Worm (Caenorhabditis elegans) whole organism, L3 larva: ENCODE results near the gene C07E3.8.

ENCODE experiments used
- R02D3.7 ChIP-seq: fragments of 150-350 bp; optimal IDR thresholded peaks from 2 replicates; lab custom pipeline; 2014; ENCODE audit warnings: missing biosample characterization, missing genetic modification characterization
- ZK546.5 ChIP-seq: sonication (generic microtip); optimal IDR thresholded peaks from 2 replicates; lab custom pipeline; 2017; ENCODE audit warnings: missing biosample characterization, missing genetic modification characterization
- aly-2 ChIP-seq: fragments of 150-350 bp; optimal IDR thresholded peaks from 2 replicates; lab custom pipeline; 2014; ENCODE audit warnings: missing biosample characterization, missing genetic modification characterization
- ceh-16 ChIP-seq: sonication (generic microtip); optimal IDR thresholded peaks from 2 replicates; lab custom pipeline; 2017; ENCODE audit warnings: missing biosample characterization, missing genetic modification characterization
- ceh-82 ChIP-seq: fragments of 150-350 bp; optimal IDR thresholded peaks from 2 replicates; lab custom pipeline; 2014; ENCODE audit warnings: missing biosample characterization, missing genetic modification characterization
- ceh-9 ChIP-seq: sonication (generic microtip); optimal IDR thresholded peaks from 2 replicates; lab custom pipeline; 2018; ENCODE audit warnings: missing biosample characterization, missing genetic modification characterization
- daf-12 ChIP-seq: fragments of 150-350 bp; optimal IDR thresholded peaks from 2 replicates; lab custom pipeline; 2014; ENCODE audit warnings: missing biosample characterization, missing genetic modification reagents, missing genetic modification characterization
- elt-1 ChIP-seq: fragments of 150-350 bp; optimal IDR thresholded peaks from 2 replicates; lab custom pipeline; 2014; ENCODE audit warnings: missing biosample characterization, missing genetic modification characterization
- elt-2 ChIP-seq: sonication (generic microtip); optimal IDR thresholded peaks from 2 replicates; lab custom pipeline; 2016; ENCODE audit warnings: missing genetic modification reagents, mild to moderate bottlenecking, missing genetic modification characterization, missing compliant biosample characterization
- eor-1 ChIP-seq, 2 experiments: fragments of 150-350 bp; optimal IDR thresholded peaks; 2 replicates each; lab custom pipeline; 2014 to 2018; ENCODE audit warnings: missing biosample characterization in 2 of 2, missing genetic modification characterization in 2 of 2
- fkh-10 ChIP-seq: sonication (generic microtip); optimal IDR thresholded peaks from 2 replicates; lab custom pipeline; 2017; ENCODE audit warnings: missing biosample characterization, missing genetic modification reagents, missing genetic modification characterization
- fkh-2 ChIP-seq: fragments of 150-350 bp; optimal IDR thresholded peaks from 2 replicates; lab custom pipeline; 2014; ENCODE audit warnings: missing biosample characterization, missing genetic modification reagents, missing genetic modification characterization
- hmg-11 ChIP-seq: sonication (generic microtip); optimal IDR thresholded peaks from 2 replicates; lab custom pipeline; 2016; ENCODE audit warnings: missing genetic modification characterization, missing compliant biosample characterization
- jun-1 ChIP-seq: fragments of 150-350 bp; optimal IDR thresholded peaks from 2 replicates; lab custom pipeline; 2014; ENCODE audit warnings: missing biosample characterization, missing genetic modification reagents, missing genetic modification characterization
- lin-15B ChIP-seq: fragments of 150-350 bp; optimal IDR thresholded peaks from 2 replicates; lab custom pipeline; 2014; ENCODE audit warnings: missing biosample characterization, missing genetic modification characterization
- lin-39 ChIP-seq: fragments of 150-350 bp; optimal IDR thresholded peaks from 2 replicates; lab custom pipeline; 2018; ENCODE audit warnings: missing biosample characterization, missing genetic modification reagents, missing genetic modification characterization
- lsy-12 ChIP-seq: sonication (generic microtip); optimal IDR thresholded peaks from 2 replicates; lab custom pipeline; 2016; ENCODE audit warnings: mild to moderate bottlenecking, missing genetic modification characterization, missing compliant biosample characterization
- mdl-1 ChIP-seq: fragments of 150-350 bp; optimal IDR thresholded peaks from 2 replicates; lab custom pipeline; 2014; ENCODE audit warnings: missing biosample characterization, missing genetic modification characterization
- mml-1 ChIP-seq: fragments of 150-350 bp; sonication (generic microtip); optimal IDR thresholded peaks from 3 replicates; lab custom pipeline; 2014; ENCODE audit warnings: missing biosample characterization, missing genetic modification characterization
- nfya-1 ChIP-seq: sonication (generic microtip); optimal IDR thresholded peaks from 2 replicates; lab custom pipeline; 2017; ENCODE audit warnings: missing genetic modification characterization, mild to moderate bottlenecking, missing compliant biosample characterization, antibody characterized with exemption, moderate library complexity; ENCODE audit not compliant: insufficient read depth
- nhr-12 ChIP-seq: fragments of 150-350 bp; optimal IDR thresholded peaks from 2 replicates; lab custom pipeline; 2014; ENCODE audit warnings: missing biosample characterization, missing genetic modification characterization
- nhr-23 ChIP-seq: fragments of 150-350 bp; optimal IDR thresholded peaks from 2 replicates; lab custom pipeline; 2014; ENCODE audit warnings: missing biosample characterization, missing genetic modification reagents, missing genetic modification characterization
- nhr-25 ChIP-seq: sonication (generic microtip); optimal IDR thresholded peaks from 2 replicates; lab custom pipeline; 2017; ENCODE audit warnings: missing biosample characterization, missing genetic modification characterization
- nhr-28 ChIP-seq: fragments of 150-350 bp; optimal IDR thresholded peaks from 2 replicates; lab custom pipeline; 2014; ENCODE audit warnings: missing biosample characterization, missing genetic modification characterization
- nhr-43 ChIP-seq: sonication (generic microtip); optimal IDR thresholded peaks from 2 replicates; lab custom pipeline; 2016; ENCODE audit warnings: mild to moderate bottlenecking, missing genetic modification characterization, missing compliant biosample characterization; ENCODE audit not compliant: poor library complexity, severe bottlenecking
- nhr-77 ChIP-seq: fragments of 150-350 bp; optimal IDR thresholded peaks from 2 replicates; lab custom pipeline; 2014; ENCODE audit warnings: missing biosample characterization, missing genetic modification characterization
- pha-4 ChIP-seq: fragments of 150-350 bp; optimal IDR thresholded peaks from 2 replicates; lab custom pipeline; 2014; ENCODE audit warnings: missing biosample characterization, missing genetic modification reagents, missing genetic modification characterization
- pqm-1 ChIP-seq: fragments of 150-350 bp; optimal IDR thresholded peaks from 2 replicates; lab custom pipeline; 2017; ENCODE audit warnings: missing biosample characterization, missing genetic modification characterization, inconsistent platforms
- unc-62 ChIP-seq: fragments of 150-350 bp; sonication (generic microtip); optimal IDR thresholded peaks from 4 replicates; lab custom pipeline; 2014; ENCODE audit warnings: missing biosample characterization, missing genetic modification reagents, missing genetic modification characterization
- zag-1 ChIP-seq: fragments of 150-350 bp; optimal IDR thresholded peaks from 2 replicates; lab custom pipeline; 2014; ENCODE audit warnings: missing biosample characterization, missing genetic modification characterization
- ztf-11 ChIP-seq: fragments of 150-350 bp; optimal IDR thresholded peaks from 2 replicates; lab custom pipeline; 2014; ENCODE audit warnings: missing biosample characterization, missing genetic modification characterization
- ztf-4 ChIP-seq: fragments of 150-350 bp; optimal IDR thresholded peaks from 2 replicates; lab custom pipeline; 2014; ENCODE audit warnings: missing biosample characterization, missing genetic modification characterization

C07E3.8 gene

DNA sequence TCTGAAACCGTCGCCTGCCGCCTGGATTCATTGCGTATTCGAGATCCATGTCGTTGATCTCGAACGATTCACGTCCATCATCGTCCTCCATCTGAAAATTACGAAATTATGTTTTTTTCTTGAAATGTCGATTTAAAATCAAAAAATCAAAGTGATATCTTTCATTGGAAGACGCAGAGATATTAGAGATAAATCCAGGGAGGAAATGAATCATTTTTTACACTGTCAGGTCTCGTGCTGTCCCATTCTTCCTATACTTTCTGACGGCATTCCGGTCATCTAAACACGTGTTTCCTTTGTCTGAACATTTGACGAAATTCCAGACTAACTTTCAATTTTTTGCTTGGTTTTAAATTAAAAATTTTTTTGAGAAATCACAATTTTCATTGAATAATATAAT is 2.1 kb upstream of the C07E3.8 start, which contains the start of gene stip-1:
Gene stip-1, minus strand, starts transcription at position 98 of the 400 bp plus-strand sequence.
- no peak for TF ChIP-seq lsy-12 (tag; lab: Kevin White, UChicago)
- TF ChIP-seq aly-2 (tag; lab: Kevin White, UChicago): no peak
- no peak for TF ChIP-seq zag-1
- TF ChIP-seq nhr-12 (tag; lab: Kevin White, UChicago): no peak
- TF ChIP-seq elt-2 (tag; lab: Kevin White, UChicago): no peak
- no peak for TF ChIP-seq elt-1 (tag; lab: Kevin White, UChicago)
- no peak for TF ChIP-seq unc-62 (GFP tag; lab: Kevin White, UChicago)
- no peak for TF ChIP-seq pqm-1 (tag; lab: Kevin White, UChicago)

DNA sequence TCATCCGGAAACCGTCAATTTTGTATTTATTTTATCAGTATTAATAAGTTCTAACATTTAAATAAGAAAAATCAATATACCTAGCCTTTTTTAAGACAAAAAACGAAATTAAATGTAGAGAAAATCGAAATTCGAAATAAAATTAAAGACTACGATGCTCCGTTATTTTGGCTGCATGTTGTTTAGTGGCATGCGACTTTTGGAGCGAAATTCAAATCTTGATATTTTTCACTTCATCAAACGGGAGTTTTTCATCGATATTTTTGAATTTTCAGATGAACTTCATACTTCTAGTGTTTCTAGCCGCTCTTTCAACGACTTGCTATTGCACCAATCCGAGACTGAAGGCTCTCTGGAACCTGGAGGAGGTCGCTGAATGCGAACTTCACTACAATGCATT is 1.6 kb upstream of the C07E3.8 start, which contains the start of gene C07E3.9:
Gene C07E3.9, plus strand, starts transcription at position 270 of the 400 bp plus-strand sequence.
- TF ChIP-seq nhr-23 (tag; lab: Kevin White, UChicago): peak; percentile 23
- peak; percentile 1 for TF ChIP-seq R02D3.7 (tag; lab: Kevin White, UChicago)
- no peak for TF ChIP-seq ztf-11
- peak; percentile 39 for TF ChIP-seq pha-4 (tag; lab: Kevin White, UChicago)
- peak; percentile 72 for TF ChIP-seq lin-15B
- TF ChIP-seq, all 47 proteins: peak for 4

ce11 chrII:10357468-10358007 is 5.5 kb downstream of the C07E3.8 start, which contains the start of gene C07E3.3:
C07E3.3 (minus strand) TSS chrII:10357518.
- TF ChIP-seq jun-1 (no peak), pha-4 (tag; lab: Kevin White, UChicago) (peak; percentile 74)

ce11 chrII:10360487-10360886 is 8.4 kb downstream of the C07E3.8 start, which contains the start of gene C07E3.4:
C07E3.4 (plus strand) TSS chrII:10360787.
- TF ChIP-seq jun-1: no peak
- no peak for TF ChIP-seq zag-1
- TF ChIP-seq hmg-11: no peak
- no peak for TF ChIP-seq ceh-82 (tag; lab: Kevin White, UChicago)
- no peak for TF ChIP-seq nhr-23 (tag; lab: Kevin White, UChicago)
- no peak for TF ChIP-seq nfya-1
- no peak for TF ChIP-seq nhr-43 (tag; lab: Kevin White, UChicago)
- TF ChIP-seq nhr-25 (tag; lab: Kevin White, UChicago): no peak
- no peak for TF ChIP-seq mdl-1 (tag; lab: Kevin White, UChicago)
- no peak for TF ChIP-seq eor-1 (tag; optimal IDR thresholded peaks at IDR 0.05; lab: Kevin White, UChicago)

ce11 chrII:10367202-10367601 is 15.1 kb downstream of the C07E3.8 start, which contains the start of gene ceh-57:
ceh-57 (minus strand) TSS chrII:10367296.
- TF ChIP-seq lin-15B (no peak), mdl-1 (tag; lab: Kevin White, UChicago) (no peak), nfya-1 (no peak), aly-2 (tag; lab: Kevin White, UChicago) (no peak), fkh-10 (GFP tag; lab: Kevin White, UChicago) (no peak), daf-12 (tag; lab: Kevin White, UChicago) (no peak), ceh-9 (no peak), eor-1 (tag; optimal IDR thresholded peaks at IDR 0.05; lab: Kevin White, UChicago) (no peak), fkh-2 (no peak)

- TF ChIP-seq mml-1 (tag; lab: Kevin White, UChicago): no peak
- TF ChIP-seq ZK546.5: no peak
- TF ChIP-seq nhr-28 (tag; lab: Kevin White, UChicago): no peak
- no peak for TF ChIP-seq lin-39 (tag; lab: Kevin White, UChicago)
- TF ChIP-seq ceh-16 (tag; lab: Kevin White, UChicago): no peak
- no peak for TF ChIP-seq nhr-77 (tag; lab: Kevin White, UChicago)
- TF ChIP-seq unc-62 (GFP tag; lab: Kevin White, UChicago): no peak
- TF ChIP-seq ztf-4 (tag; lab: Kevin White, UChicago): no peak
These were observed 17.5 kb downstream of the C07E3.8 start, which contains the start of gene ceh-58 for ce11 chrII:10369547-10370028. ceh-58 (minus strand) TSS chrII:10369597.
